Fruit fly (Drosophila melanogaster) Kc167 (cell line): ENCODE results near the gene Hph.

Experiments used
- Sin3A ChIP-seq: fragments of >200 bp; optimal IDR thresholded peaks from 2 replicates; lab custom pipeline; 2018; ENCODE audit warnings: missing external identifiers
- h ChIP-seq: fragments of >200 bp; optimal IDR thresholded peaks from 3 replicates; lab custom pipeline; 2018; ENCODE audit warnings: missing external identifiers
- insv ChIP-seq: fragments of >200 bp; optimal IDR thresholded peaks from 3 replicates; lab custom pipeline; 2018; ENCODE audit warnings: missing external identifiers
- psq ChIP-seq: fragments of >200 bp; optimal IDR thresholded peaks from 2 replicates; lab custom pipeline; 2017; ENCODE audit warnings: missing external identifiers
- ttk ChIP-seq: sonication (Bioruptor generic); optimal IDR thresholded peaks from 2 replicates; lab custom pipeline; 2017; ENCODE audit warnings: missing external identifiers

DNA sequence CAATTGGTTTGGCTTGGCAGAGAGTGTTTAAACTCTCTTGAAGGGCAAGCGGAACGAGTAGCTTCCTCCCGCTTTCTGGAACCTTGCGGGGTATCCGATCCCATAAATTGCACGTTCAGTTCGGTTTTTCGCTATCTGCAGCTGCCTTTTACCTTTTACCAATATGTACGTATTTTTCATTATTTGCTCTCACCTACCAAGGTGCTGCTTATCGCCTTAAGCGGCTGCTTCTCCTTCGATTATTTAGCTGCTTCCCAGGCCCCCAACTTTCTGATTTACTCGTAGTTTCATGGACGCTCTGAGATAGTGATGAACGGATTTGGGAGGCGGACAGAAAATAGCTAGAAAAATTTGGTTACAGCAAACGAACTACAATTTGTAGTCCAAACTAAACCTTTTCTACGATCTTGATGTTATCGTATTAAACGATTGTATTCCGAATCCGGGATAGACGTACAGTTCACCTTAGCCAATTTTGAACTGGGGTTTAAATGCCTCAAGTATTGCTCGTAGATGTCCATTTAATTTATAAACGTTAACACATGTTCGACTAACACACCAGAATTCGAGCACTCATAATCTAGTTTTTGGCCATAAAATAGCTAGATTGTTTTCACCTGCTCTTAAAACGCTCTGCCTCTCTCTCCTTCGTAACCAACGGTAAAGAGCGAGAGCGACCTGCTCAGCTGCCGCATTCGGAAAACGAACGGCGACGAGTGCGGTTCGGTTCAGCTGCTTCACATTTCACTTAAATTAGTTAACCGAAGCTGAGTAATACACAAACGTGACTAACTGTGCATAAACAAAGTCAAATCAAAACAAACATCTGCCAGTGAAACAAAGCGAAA lies 7.6 kb downstream of the Hph start:
- TF ChIP-seq psq (lab: Kevin White, UChicago) (no peak), ttk (lab: Kevin White, UChicago) (no peak), Sin3A (lab: Kevin White, UChicago) (no peak), h (lab: Kevin White, UChicago) (no peak), insv (lab: Kevin White, UChicago) (no peak)
